Fruit fly (Drosophila melanogaster): ENCODE results near the gene CG7968.

The CG7968 gene

DNA sequence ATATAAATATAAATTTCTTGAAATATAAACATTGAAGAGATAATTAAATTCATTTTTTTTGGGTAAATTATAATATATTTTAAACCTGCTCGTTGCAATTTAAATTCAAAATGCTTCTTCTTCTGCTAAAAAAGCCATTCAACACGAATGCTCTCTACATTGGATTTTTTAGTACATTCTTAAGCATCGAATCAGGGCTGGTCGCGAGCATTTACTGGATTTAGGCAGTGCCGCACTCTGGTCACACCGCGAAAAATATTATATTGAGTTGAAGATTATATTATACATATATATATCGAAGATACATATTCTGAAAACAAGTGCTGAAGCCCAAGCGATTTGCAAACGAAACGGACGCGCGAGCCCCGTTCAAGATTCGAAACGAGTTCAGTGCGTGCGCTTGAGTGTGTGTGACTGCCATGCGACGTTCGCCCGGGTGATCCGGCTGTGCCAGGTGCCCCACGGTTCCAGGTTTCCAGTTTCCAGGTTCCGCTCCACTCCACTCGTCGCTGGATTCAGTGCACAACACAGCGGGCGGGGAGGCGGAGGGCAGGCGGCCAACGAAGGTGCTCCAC is 35.5 kb upstream of the CG7968 start, which contains the start of gene Sos (continued):
- peak; percentile 54 for TF ChIP-seq Dref (GFP tag; IDR thresholded peaks at IDR 0.05)
- no peak for TF ChIP-seq Fer1 (GFP tag; optimal IDR thresholded peaks at IDR 0.05)
- 0 out of 3 replicates have a peak, but pooled peaks have one; percentile 30 for TF ChIP-seq CG34224 (GFP tag; IDR thresholded peaks at IDR 0.05; ENCODE audit: partially characterized antibody)
- no peak for TF ChIP-seq da (GFP tag; optimal IDR thresholded peaks at IDR 0.05)
- no peak for TF ChIP-seq nom (GFP tag; optimal IDR thresholded peaks at IDR 0.05)
- TF ChIP-seq amos (GFP tag; IDR thresholded peaks at IDR 0.05; ENCODE audit: partially characterized antibody) = peak; percentile 17; the same call in 1 of the 2 replicates
- TF ChIP-seq stwl (tag; optimal IDR thresholded peaks at IDR 0.05) = peak; percentile 79
- TF ChIP-seq pb (GFP tag; optimal IDR thresholded peaks at IDR 0.05) = no peak
- TF ChIP-seq CG14710 (tag; optimal IDR thresholded peaks at IDR 0.05) = peak; percentile 60
- no peak for TF ChIP-seq zf30C (GFP tag; optimal IDR thresholded peaks at IDR 0.05)

DNA sequence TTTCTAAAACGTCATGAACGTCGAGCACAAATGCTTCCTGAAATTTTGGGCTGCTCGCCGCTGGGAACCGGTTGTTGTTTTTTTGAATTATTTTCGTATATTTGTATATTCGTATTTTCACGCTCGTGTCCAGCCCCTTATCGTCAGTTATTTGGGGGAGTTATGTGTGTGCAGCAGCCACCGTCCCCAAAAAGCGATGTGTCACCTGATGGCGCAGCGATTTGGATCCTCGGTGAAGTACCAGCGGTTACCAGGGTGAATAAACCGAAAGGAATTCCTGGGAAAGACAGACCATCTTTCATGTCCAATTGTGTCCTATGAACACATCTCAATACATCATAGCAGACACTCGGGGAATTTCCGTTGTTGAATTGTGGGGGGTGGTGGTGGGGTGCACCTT is 29.0 kb upstream of the CG7968 start:
- TF ChIP-seq CG33557 (GFP tag; optimal IDR thresholded peaks at IDR 0.05) = no peak
- 0 out of 2 replicates have a peak, but pooled peaks have one; percentile 20 for TF ChIP-seq crol (GFP tag; IDR thresholded peaks at IDR 0.05)
- TF ChIP-seq tio (GFP tag; optimal IDR thresholded peaks at IDR 0.05) = no peak
- no peak for TF ChIP-seq pum (GFP tag; optimal IDR thresholded peaks at IDR 0.05)

DNA sequence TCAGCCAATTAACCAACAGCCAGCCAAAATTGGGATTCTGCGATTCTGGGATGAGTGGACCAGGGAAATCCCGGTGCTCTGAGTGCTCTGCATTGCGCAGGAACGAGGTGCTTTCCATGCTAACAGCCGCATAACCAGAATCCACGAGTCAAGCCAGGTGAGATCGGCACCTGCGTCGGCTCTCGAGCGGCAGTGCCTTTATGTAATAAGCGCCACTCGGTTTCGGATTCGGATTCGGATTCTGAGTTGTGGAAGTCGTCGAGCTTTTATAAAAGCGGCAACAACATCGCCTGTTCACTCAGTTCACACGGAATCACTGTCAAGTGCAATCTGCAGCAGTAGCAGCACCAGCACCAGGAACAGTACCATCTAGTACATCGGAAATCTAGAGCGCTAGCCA is 28.3 kb upstream of the CG7968 start, which contains the start of gene b:
Gene b (plus strand): TSS at position 301 of the 400 bp plus-strand sequence.
- TF ChIP-seq CG13894 (tag; optimal IDR thresholded peaks at IDR 0.05) (no peak), Ets97D (GFP tag; optimal IDR thresholded peaks at IDR 0.05) (no peak), BtbVII (GFP tag; optimal IDR thresholded peaks at IDR 0.05) (no peak), bowl (GFP tag; IDR thresholded peaks at IDR 0.05) (no peak)

DNA sequence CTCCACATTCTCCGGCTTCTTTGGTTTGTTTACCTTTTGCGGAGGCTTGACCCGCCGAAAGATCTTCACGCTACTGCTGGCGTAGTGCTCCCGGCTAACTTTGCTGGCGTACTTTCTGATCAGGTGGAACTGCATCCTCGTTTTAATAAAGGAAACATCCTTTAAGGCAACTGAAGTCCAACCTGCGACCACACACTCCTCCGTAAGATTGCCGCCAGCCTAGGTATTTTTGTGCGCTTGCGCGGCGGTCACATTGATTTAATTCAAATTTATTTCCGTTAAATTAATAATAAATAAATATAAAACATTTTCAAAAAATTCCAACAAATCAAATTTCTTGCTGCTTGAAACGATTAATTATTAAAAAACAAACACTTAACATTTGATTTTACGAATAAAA is 21.6 kb upstream of the CG7968 start, which contains the start of gene PolG1:
Gene PolG1 (minus strand): TSS at position 216 of the 400 bp plus-strand sequence.
- peak; percentile 66 for TF ChIP-seq gfzf (GFP tag; optimal IDR thresholded peaks at IDR 0.05)
- TF ChIP-seq CG6683 (GFP tag; optimal IDR thresholded peaks at IDR 0.05) = no peak
- no peak for TF ChIP-seq run (tag; optimal IDR thresholded peaks at IDR 0.05)
- TF ChIP-seq CG34224 (GFP tag; IDR thresholded peaks at IDR 0.05; ENCODE audit: partially characterized antibody) = peak; percentile 20; the same call in 1 of the 3 replicates
- no peak for TF ChIP-seq CG4820 (GFP tag; optimal IDR thresholded peaks at IDR 0.05)
- TF ChIP-seq pzg (GFP tag; optimal IDR thresholded peaks at IDR 0.05) = peak; percentile 29
- TF ChIP-seq Ada2b (GFP tag; IDR thresholded peaks at IDR 0.05) = no peak
- no peak for TF ChIP-seq CrebB (tag; optimal IDR thresholded peaks at IDR 0.05)
- peak; percentile 64 for TF ChIP-seq CG9797 (GFP tag; optimal IDR thresholded peaks at IDR 0.05)
- peak; percentile 28; the same call in 1 of the 2 replicates for TF ChIP-seq CG13287 (GFP tag; IDR thresholded peaks at IDR 0.05; ENCODE audit: partially characterized antibody)
- no peak for TF ChIP-seq tll (GFP tag; optimal IDR thresholded peaks at IDR 0.05)
- TF ChIP-seq danr (GFP tag; IDR thresholded peaks at IDR 0.05) = no peak
- peak; percentile 38 for TF ChIP-seq Dp (GFP tag; optimal IDR thresholded peaks at IDR 0.05)
- no peak for TF ChIP-seq CG1529 (GFP tag; optimal IDR thresholded peaks at IDR 0.05)
- TF ChIP-seq CG15601 (tag; optimal IDR thresholded peaks at IDR 0.05) = no peak
- no peak for TF ChIP-seq CG17829 (tag; optimal IDR thresholded peaks at IDR 0.05)
- no peak for TF ChIP-seq CG18619 (GFP tag; optimal IDR thresholded peaks at IDR 0.05)
- TF ChIP-seq CG6854 (GFP tag; optimal IDR thresholded peaks at IDR 0.05) = no peak
- no peak for TF ChIP-seq crp (GFP tag; optimal IDR thresholded peaks at IDR 0.05)
- peak; percentile 24 for TF ChIP-seq YL-1 (GFP tag; optimal IDR thresholded peaks at IDR 0.05)
- TF ChIP-seq grn (GFP tag; optimal IDR thresholded peaks at IDR 0.05) = no peak
- no peak for TF ChIP-seq sr (GFP tag; IDR thresholded peaks at IDR 0.05)
- peak; percentile 81 for TF ChIP-seq Myb (GFP tag; optimal IDR thresholded peaks at IDR 0.05)
- no peak for TF ChIP-seq CG15514 (GFP tag; optimal IDR thresholded peaks at IDR 0.05)
- TF ChIP-seq CG4617 (GFP tag; optimal IDR thresholded peaks at IDR 0.05; ENCODE audit: borderline replicate concordance) = peak; percentile 22
- TF ChIP-seq Sox102F (GFP tag; optimal IDR thresholded peaks at IDR 0.05) = no peak
- TF ChIP-seq ind (GFP tag; optimal IDR thresholded peaks at IDR 0.05) = no peak
- TF ChIP-seq tio (GFP tag; optimal IDR thresholded peaks at IDR 0.05) = no peak
